Fruit fly (Drosophila melanogaster): Measurements from ENCODE around the gene CG17260.
A peak's percentile ranks its signal among the peaks of the same experiment; 100 is the strongest.

Gene CG17260

DNA sequence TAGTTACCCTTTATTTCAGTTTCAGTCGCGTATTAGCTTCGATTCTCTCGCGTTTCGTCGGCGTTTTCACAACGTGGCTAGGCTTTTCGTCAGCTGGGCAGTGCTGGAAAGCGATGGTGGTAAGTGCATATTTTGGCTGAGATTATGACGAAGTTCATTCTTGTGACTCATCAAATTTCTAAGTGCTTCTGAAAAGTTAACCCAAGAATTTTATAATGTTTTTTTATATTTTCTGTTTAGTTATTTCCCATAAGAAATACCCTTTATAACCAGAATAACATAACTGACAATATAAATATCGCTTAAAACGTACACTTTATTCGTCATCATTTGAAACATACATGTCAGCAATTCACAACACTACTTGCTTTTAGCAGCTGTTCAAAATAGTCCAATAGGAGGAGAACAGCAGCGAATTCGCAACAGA is at the start of gene CG17260, which contains the start of gene SerRS (continued):
- TF ChIP-seq HLH3B (GFP tag; IDR thresholded peaks at IDR 0.05): peak; percentile 85; the same call in 1 of the 2 replicates
- TF ChIP-seq aop (GFP tag; IDR thresholded peaks at IDR 0.05): 0 out of 2 replicates have a peak, but pooled peaks have one; percentile 23
- TF ChIP-seq CG11456 (GFP tag; IDR thresholded peaks at IDR 0.05): peak; percentile 89
- TF ChIP-seq gce (GFP tag; IDR thresholded peaks at IDR 0.05): peak; percentile 63; the same call in 1 of the 3 replicates
- TF ChIP-seq da (GFP tag; optimal IDR thresholded peaks at IDR 0.05): peak; percentile 86
- no peak for TF ChIP-seq odd (GFP tag; optimal IDR thresholded peaks at IDR 0.05)
- TF ChIP-seq HmgZ (tag; optimal IDR thresholded peaks at IDR 0.05): peak; percentile 94
- TF ChIP-seq CG6813 (GFP tag; optimal IDR thresholded peaks at IDR 0.05): peak; percentile 60
- peak; percentile 97 for TF ChIP-seq CG10267 (tag; optimal IDR thresholded peaks at IDR 0.05)
- TF ChIP-seq CG33557 (GFP tag; optimal IDR thresholded peaks at IDR 0.05): peak; percentile 77
- TF ChIP-seq sisA (GFP tag; IDR thresholded peaks at IDR 0.05): peak; percentile 94
- peak; percentile 85 for TF ChIP-seq Spps (tag; optimal IDR thresholded peaks at IDR 0.05)
- TF ChIP-seq CG11696 (GFP tag; IDR thresholded peaks at IDR 0.05): no peak
- TF ChIP-seq ind (GFP tag; optimal IDR thresholded peaks at IDR 0.05): peak; percentile 96
- no peak for TF ChIP-seq prd (optimal IDR thresholded peaks at IDR 0.05)
- peak; percentile 98 for TF ChIP-seq prd (GFP tag; IDR thresholded peaks at IDR 0.05)
- TF ChIP-seq ap (GFP tag; IDR thresholded peaks at IDR 0.05): peak; percentile 82
- TF ChIP-seq bigmax (GFP tag; optimal IDR thresholded peaks at IDR 0.05): no peak
- peak in 1 of 2 experiments; percentile 88 for TF ChIP-seq Hr51 (GFP tag; optimal IDR thresholded peaks at IDR 0.05)
- TF ChIP-seq Asciz (GFP tag; optimal IDR thresholded peaks at IDR 0.05): no peak
- TF ChIP-seq sens (GFP tag): peak; percentile 98
- TF ChIP-seq corto (GFP tag; optimal IDR thresholded peaks at IDR 0.05): no peak
- peak; percentile 91 for TF ChIP-seq CG11093 (GFP tag; IDR thresholded peaks at IDR 0.05)
- TF ChIP-seq CG14710 (tag; optimal IDR thresholded peaks at IDR 0.05): peak; percentile 91
- TF ChIP-seq Lhr (GFP tag; optimal IDR thresholded peaks at IDR 0.05): no peak
- peak; percentile 94 for TF ChIP-seq Rfx (GFP tag; IDR thresholded peaks at IDR 0.05)
- TF ChIP-seq CG18011 (GFP tag; optimal IDR thresholded peaks at IDR 0.05): peak; percentile 84
- peak; percentile 86 for TF ChIP-seq CG9727 (GFP tag; optimal IDR thresholded peaks at IDR 0.05)

DNA sequence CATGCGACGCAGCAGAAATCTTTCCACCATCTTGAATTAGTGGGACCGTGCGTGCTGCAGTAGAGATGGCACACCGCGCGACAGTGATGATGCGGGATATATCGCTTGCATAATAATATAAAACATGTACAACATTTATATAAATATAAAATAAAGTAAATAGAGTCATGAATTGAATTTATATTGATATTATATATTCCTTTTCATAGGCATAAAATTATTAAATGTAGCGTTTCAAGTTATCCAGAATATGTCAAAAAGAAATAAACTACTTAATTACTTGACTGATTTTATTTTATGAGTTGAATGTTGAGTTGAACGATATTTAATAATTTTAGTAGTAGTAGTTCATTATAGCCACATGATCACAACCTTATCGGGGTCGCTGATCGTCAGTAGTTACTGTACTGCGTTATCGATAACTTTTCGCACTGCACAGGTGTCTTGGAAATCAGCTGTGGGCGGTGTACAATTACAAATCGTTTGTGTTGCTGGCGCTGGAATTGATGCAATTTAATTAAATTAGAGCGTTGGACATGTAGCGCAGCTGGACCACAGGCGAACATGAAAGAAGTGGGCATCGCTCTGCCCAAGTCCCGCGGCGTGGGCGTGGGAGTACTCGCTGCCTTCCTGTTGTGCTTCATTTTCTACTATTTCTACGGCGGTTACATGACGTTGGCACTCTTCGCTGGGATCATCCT is 49.2 kb upstream of the CG17260 start, which contains the start of the genes Chd1 and Bem46:
TSS of gene Chd1 (minus strand) at position 43 of the 701 bp plus-strand sequence.
TSS of gene Bem46 (plus strand) at position 436 of the 701 bp plus-strand sequence.
- TF ChIP-seq Rfx (GFP tag; IDR thresholded peaks at IDR 0.05) (peak; percentile 84), ase (GFP tag; IDR thresholded peaks at IDR 0.05) (peak; percentile 80; the same call in 2 of the 3 replicates), otp (GFP tag; IDR thresholded peaks at IDR 0.05) (peak; percentile 69; the same call in 1 of the 3 replicates), CG10654 (GFP tag; optimal IDR thresholded peaks at IDR 0.05) (peak; percentile 85), CG17612 (GFP tag; IDR thresholded peaks at IDR 0.05) (peak; percentile 77), CG18262 (tag; optimal IDR thresholded peaks at IDR 0.05) (peak; percentile 88), row (GFP tag; IDR thresholded peaks at IDR 0.05) (peak; percentile 95), CG9215 (GFP tag; IDR thresholded peaks at IDR 0.05) (peak; percentile 88), da (GFP tag; optimal IDR thresholded peaks at IDR 0.05) (no peak), CG13424 (tag; optimal IDR thresholded peaks at IDR 0.05) (peak; percentile 90), CG1233 (GFP tag; optimal IDR thresholded peaks at IDR 0.05) (peak; percentile 86), TFAM (GFP tag; optimal IDR thresholded peaks at IDR 0.05) (no peak), CG2120 (GFP tag; optimal IDR thresholded peaks at IDR 0.05) (peak; percentile 90), gt (GFP tag; IDR thresholded peaks at IDR 0.05) (0 out of 2 replicates have a peak, but pooled peaks have one; percentile 28), ato (GFP tag; IDR thresholded peaks at IDR 0.05; ENCODE audit: partially characterized antibody) (no peak), Dref (GFP tag; IDR thresholded peaks at IDR 0.05) (peak; percentile 65), Dp (GFP tag; optimal IDR thresholded peaks at IDR 0.05) (no peak), CG32772 (GFP tag; IDR thresholded peaks at IDR 0.05) (no peak; the same call in none of the 2 replicates), CG8290 (GFP tag; optimal IDR thresholded peaks at IDR 0.05) (peak; percentile 55), CG8290 (tag; optimal IDR thresholded peaks at IDR 0.05) (no peak), rib (GFP tag; IDR thresholded peaks at IDR 0.05) (peak; percentile 78), Fer1 (GFP tag; optimal IDR thresholded peaks at IDR 0.05) (peak; percentile 72), cwo (GFP tag; optimal IDR thresholded peaks at IDR 0.05) (peak; percentile 79), CG14050 (GFP tag; IDR thresholded peaks at IDR 0.05) (peak; percentile 69)

Data from whole organism, embryonic.